Worm (Caenorhabditis elegans): ENCODE measurements around the gene bas-1.

Gene bas-1

DNA sequence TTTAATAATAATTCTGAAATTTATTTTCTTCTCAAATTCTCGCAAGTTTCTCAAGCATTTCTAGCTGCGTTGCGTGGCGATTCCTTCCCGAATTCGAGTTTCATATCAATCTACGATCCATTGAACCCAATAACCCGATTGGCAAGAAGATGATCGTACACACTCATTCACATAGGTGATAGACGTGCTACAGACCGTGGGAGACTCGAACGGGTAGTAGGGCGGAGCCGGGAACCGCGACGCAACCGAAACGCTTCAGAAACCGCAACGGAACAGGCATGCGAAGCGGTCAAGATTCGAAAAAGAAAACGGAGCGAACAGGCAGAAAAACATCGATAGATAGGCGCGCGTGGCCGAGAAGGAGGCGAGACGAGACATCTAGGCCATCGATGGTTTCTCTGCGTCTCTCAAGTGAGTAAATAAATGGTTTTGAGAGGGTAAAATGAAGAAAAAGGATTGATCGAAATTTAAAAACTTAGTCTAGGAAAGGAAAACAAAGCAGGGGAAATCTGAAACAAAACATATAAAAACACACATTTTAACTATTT, 8.6 kb upstream of the bas-1 start, which contains the start of gene madf-11 (continued):
- TF ChIP-seq vab-7 (GFP tag; IDR thresholded peaks at IDR 0.05): 0 out of 2 replicates have a peak, but pooled peaks have one; percentile 26
- peak; percentile 42 for TF ChIP-seq ceh-28 (tag; optimal IDR thresholded peaks at IDR 0.05)
- peak; percentile 78 for TF ChIP-seq dve-1 (tag; optimal IDR thresholded peaks at IDR 0.05; ENCODE audit: insufficient read depth)
- TF ChIP-seq ZK546.5 (tag; optimal IDR thresholded peaks at IDR 0.05): no peak
- TF ChIP-seq Y5F2A.4 (GFP tag; optimal IDR thresholded peaks at IDR 0.05): no peak
- no peak for TF ChIP-seq ztf-7 (tag; optimal IDR thresholded peaks at IDR 0.05)
- no peak for TF ChIP-seq daf-12 (tag; optimal IDR thresholded peaks at IDR 0.05)
- TF ChIP-seq pqm-1 (tag; optimal IDR thresholded peaks at IDR 0.05): peak; percentile 2
- peak; percentile 62 for TF ChIP-seq dmd-6 (GFP tag; IDR thresholded peaks at IDR 0.05)
- TF ChIP-seq F44E2.7 (GFP tag; IDR thresholded peaks at IDR 0.05): no peak

DNA sequence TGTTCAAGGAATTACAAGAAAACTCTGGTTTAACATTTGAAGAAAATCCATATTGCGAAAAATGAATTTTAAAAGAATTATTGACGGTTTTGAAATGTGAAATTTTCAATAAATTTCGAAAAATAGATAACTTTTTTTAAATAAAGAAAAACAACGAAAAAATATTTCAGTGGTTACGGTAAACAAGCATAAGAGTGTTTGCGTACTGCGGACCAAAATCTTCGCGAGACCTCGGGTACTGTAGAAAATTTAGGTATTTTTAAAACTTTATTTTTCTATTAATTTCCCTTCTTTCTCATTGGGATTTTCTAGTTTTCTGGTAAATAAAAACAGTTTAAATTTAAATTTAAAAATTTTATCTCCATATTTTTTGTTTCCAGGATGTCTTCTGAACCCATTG, 8.0 kb upstream of the bas-1 start, which contains the start of gene xnd-1:
TSS of gene xnd-1 (plus strand) at position 381 of the 400 bp plus-strand sequence.
- TF ChIP-seq nhr-6 (tag; optimal IDR thresholded peaks at IDR 0.05) (no peak), zfp-3 (GFP tag; conservative IDR thresholded peaks at IDR 0.05) (no peak), nhr-11 (tag; optimal IDR thresholded peaks at IDR 0.05) (no peak), pqm-1 (tag; optimal IDR thresholded peaks at IDR 0.05) (no peak), cey-2 (tag; optimal IDR thresholded peaks at IDR 0.05; ENCODE audit: borderline replicate concordance, insufficient read depth) (no peak), lin-1 (GFP tag; IDR thresholded peaks at IDR 0.05) (no peak), ces-1 (GFP tag; optimal IDR thresholded peaks at IDR 0.05) (no peak), tag-97 (GFP tag; IDR thresholded peaks at IDR 0.05) (no peak), arid-1 (GFP tag; conservative IDR thresholded peaks at IDR 0.05) (no peak), lin-29 (GFP tag; IDR thresholded peaks at IDR 0.05) (no peak), ama-1 (optimal IDR thresholded peaks at IDR 0.05) (no peak), gei-8 (GFP tag; optimal IDR thresholded peaks at IDR 0.05) (no peak), dmd-9 (GFP tag; IDR thresholded peaks at IDR 0.05) (no peak), hlh-11 (tag; optimal IDR thresholded peaks at IDR 0.05) (no peak), snpc-4 (tag; optimal IDR thresholded peaks at IDR 0.05) (no peak), ZK337.2 (GFP tag; IDR thresholded peaks at IDR 0.05) (no peak), ztf-7 (tag; optimal IDR thresholded peaks at IDR 0.05) (no peak)

DNA sequence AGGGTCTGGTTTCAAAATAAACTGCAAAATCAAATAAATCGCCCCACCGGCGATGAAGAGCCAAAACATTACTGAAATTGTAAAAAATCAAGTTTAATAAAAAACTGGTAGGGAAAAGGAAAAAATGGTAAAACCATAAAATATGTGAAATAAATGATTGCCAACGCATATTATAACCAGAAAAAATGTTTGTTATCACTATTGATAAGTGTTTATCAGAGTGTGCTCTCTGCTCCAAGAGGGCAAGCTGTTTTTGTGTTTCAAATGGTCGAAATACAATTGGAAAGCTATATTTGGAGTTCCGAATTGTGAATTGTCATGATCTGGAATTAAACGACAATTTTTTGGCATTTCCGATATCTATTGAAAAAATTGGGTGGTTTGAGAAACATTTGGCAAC, 1.8 kb upstream of the bas-1 start, which contains the start of gene C05D2.8:
TSS of gene C05D2.8 (minus strand) at position 71 of the 400 bp plus-strand sequence.
- TF ChIP-seq zfp-2 (tag; optimal IDR thresholded peaks at IDR 0.05): no peak
- TF ChIP-seq lin-38 (GFP tag; IDR thresholded peaks at IDR 0.05): no peak
- TF ChIP-seq php-3 (GFP tag; IDR thresholded peaks at IDR 0.05): 0 out of 2 replicates have a peak, but pooled peaks have one; percentile 39
- peak; percentile 83 for TF ChIP-seq pqm-1 (tag; optimal IDR thresholded peaks at IDR 0.05)
- peak; percentile 66 for TF ChIP-seq nhr-28 (tag; optimal IDR thresholded peaks at IDR 0.05)
- TF ChIP-seq daf-16 (GFP tag; optimal IDR thresholded peaks at IDR 0.05): no peak
- peak; percentile 71 for TF ChIP-seq daf-16 (tag; optimal IDR thresholded peaks at IDR 0.05)
- no peak for TF ChIP-seq duxl-1 (tag; optimal IDR thresholded peaks at IDR 0.05; ENCODE audit: poor library complexity)
- no peak for TF ChIP-seq unc-130 (GFP tag; optimal IDR thresholded peaks at IDR 0.05)
- TF ChIP-seq lin-15B (tag; optimal IDR thresholded peaks at IDR 0.05): no peak
- TF ChIP-seq ama-1 (optimal IDR thresholded peaks at IDR 0.05): no peak
- peak; percentile 35 for TF ChIP-seq dve-1 (tag; optimal IDR thresholded peaks at IDR 0.05; ENCODE audit: insufficient read depth)

ce11 chrIII:5614648-5615047, 2.6 kb downstream of the bas-1 start, which contains the start of gene basl-1:
Gene basl-1 (plus strand): TSS chrIII:5614948.
- TF ChIP-seq lir-3 (tag; optimal IDR thresholded peaks at IDR 0.05): no peak
